Worm (Caenorhabditis elegans) whole organism, L2 larva: ENCODE measurements around the gene srw-14.
"Not testable (repeated sequence)": the region's sequence is repeated elsewhere in the genome, so short reads cannot be mapped to it uniquely, and the experiment has no call there.

Source experiments
- ama-1 ChIP-seq: fragments of 150-350 bp; optimal IDR thresholded peaks from 2 replicates; lab custom pipeline; 2018; ENCODE audit warnings: inconsistent platforms
- nhr-11 ChIP-seq: fragments of 150-350 bp; optimal IDR thresholded peaks from 2 replicates; lab custom pipeline; 2014; ENCODE audit warnings: missing biosample characterization, missing genetic modification characterization
- nhr-12 ChIP-seq: fragments of 150-350 bp; optimal IDR thresholded peaks from 2 replicates; lab custom pipeline; 2014; ENCODE audit warnings: missing biosample characterization, missing genetic modification characterization
- nhr-23 ChIP-seq: fragments of 150-350 bp; optimal IDR thresholded peaks from 2 replicates; lab custom pipeline; 2014; ENCODE audit warnings: missing biosample characterization, missing genetic modification reagents, missing genetic modification characterization
- nhr-25 ChIP-seq: fragments of 150-350 bp; sonication (generic microtip); optimal IDR thresholded peaks from 3 replicates; lab custom pipeline; 2014; ENCODE audit warnings: missing biosample characterization, missing genetic modification characterization
- unc-39 ChIP-seq: fragments of 150-350 bp; optimal IDR thresholded peaks from 2 replicates; lab custom pipeline; 2014; ENCODE audit warnings: missing biosample characterization, missing genetic modification characterization

DNA sequence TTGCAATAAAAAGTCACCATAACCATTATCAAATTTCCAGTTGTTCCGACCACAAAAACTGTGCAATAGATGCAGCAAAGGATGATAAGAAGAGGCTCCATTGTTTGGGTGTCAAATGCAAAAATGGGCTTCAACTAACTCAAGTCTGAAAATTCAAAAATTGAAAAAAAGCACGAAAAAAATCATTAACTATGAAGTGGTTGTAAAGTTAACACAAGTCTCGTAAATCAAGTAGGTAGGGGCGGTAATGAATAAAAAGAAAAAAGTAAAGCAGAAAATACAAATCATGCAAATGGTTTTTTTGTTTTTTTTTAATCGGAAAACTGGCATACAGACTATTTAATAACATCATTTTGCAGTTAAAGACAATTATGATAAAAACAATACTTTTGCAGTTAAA lies 30.9 kb downstream of the srw-14 start, which contains the start of gene srsx-39:
- TF ChIP-seq nhr-12; nhr-25 (tag; lab: Kevin White, UChicago); nhr-23 (tag; lab: Kevin White, UChicago); ama-1; unc-39; nhr-11 (tag; lab: Kevin White, UChicago): not testable (repeated sequence)
